Worm (Caenorhabditis elegans) whole organism, early embryonic: ENCODE measurements around the gene W04G3.12.

ENCODE experiments used
- ama-1 ChIP-seq: fragments of 150-350 bp; optimal IDR thresholded peaks from 2 replicates; lab custom pipeline; 2014
- hmbx-1 ChIP-seq: sonication (generic microtip); optimal IDR thresholded peaks from 2 replicates; lab custom pipeline; 2016; ENCODE audit warnings: mild to moderate bottlenecking, missing genetic modification characterization, missing compliant biosample characterization
- pes-1 ChIP-seq: fragments of 200-800 bp; sonication (Bioruptor generic); IDR thresholded peaks from 2 replicates; pipeline ENCODE4 v1.3.6; 2022; ENCODE audit warnings: missing genetic modification reagents, missing genetic modification characterization, missing compliant biosample characterization

ce11 chrX:11033128-11033951 lies 43.3 kb downstream of the W04G3.12 start:
- TF ChIP-seq pes-1 (GFP tag; lab: Robert Waterston, UW): no peak
- no peak for TF ChIP-seq hmbx-1
- TF ChIP-seq ama-1 (lab: Kevin White, UChicago): no peak
